Worm (Caenorhabditis elegans): ENCODE measurements around the gene tsp-17.
"Not testable (repeated sequence)": the region's sequence is repeated elsewhere in the genome, so short reads cannot be mapped to it uniquely, and the experiment has no call there.

DNA sequence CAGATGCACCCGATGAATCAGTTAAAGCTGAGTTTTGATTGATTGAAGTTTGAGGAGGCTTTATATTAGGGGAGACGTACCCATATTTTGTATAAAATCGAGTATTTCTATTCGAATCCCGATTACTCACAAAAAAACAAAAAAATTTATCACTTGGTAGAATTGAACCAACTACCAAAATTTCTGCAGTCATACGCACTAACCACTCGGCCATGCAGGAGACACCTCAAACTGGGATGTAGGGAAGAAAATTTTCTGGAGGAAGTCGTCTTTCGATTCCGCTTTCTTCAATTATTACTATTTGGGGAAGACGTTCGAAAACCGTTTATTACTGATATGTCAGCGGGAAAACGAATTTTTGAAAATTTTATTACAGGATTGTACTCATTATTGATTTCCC, 41.6 kb downstream of the tsp-17 start:
- TF ChIP-seq unc-62 (GFP tag; optimal IDR thresholded peaks at IDR 0.05 in 1 of 2); unc-62 (tag; optimal IDR thresholded peaks at IDR 0.05); R02D3.7 (tag; optimal IDR thresholded peaks at IDR 0.05); lir-3 (tag; optimal IDR thresholded peaks at IDR 0.05); ZK546.5 (tag; optimal IDR thresholded peaks at IDR 0.05); lin-15B (tag; optimal IDR thresholded peaks at IDR 0.05): not testable (repeated sequence)
